Worm (Caenorhabditis elegans) whole organism, early embryonic: ENCODE measurements around the gene ztf-7.

Experiments
- B0310.2 ChIP-seq: sonication (generic microtip); optimal IDR thresholded peaks from 2 replicates; lab custom pipeline; 2016; ENCODE audit warnings: mild to moderate bottlenecking, missing genetic modification characterization, missing compliant biosample characterization
- F13C5.2 ChIP-seq: sonication (generic microtip); optimal IDR thresholded peaks from 2 replicates; lab custom pipeline; 2017; ENCODE audit warnings: mild to moderate bottlenecking, missing genetic modification characterization, inconsistent platforms, missing compliant biosample characterization
- aly-1 ChIP-seq: sonication (generic microtip); optimal IDR thresholded peaks from 2 replicates; lab custom pipeline; 2016; ENCODE audit warnings: missing genetic modification characterization, missing compliant biosample characterization
- ama-1 ChIP-seq: fragments of 150-350 bp; optimal IDR thresholded peaks from 2 replicates; lab custom pipeline; 2014
- ceh-13 ChIP-seq: fragments of 200-800 bp; sonication (Bioruptor generic); optimal IDR thresholded peaks from 2 replicates; lab custom pipeline; 2018; ENCODE audit warnings: mild to moderate bottlenecking, missing genetic modification characterization, missing compliant biosample characterization
- ceh-36 ChIP-seq: sonication (generic microtip); optimal IDR thresholded peaks from 2 replicates; lab custom pipeline; 2016; ENCODE audit warnings: missing genetic modification characterization, inconsistent platforms, missing compliant biosample characterization
- ets-7 ChIP-seq: sonication (generic microtip); optimal IDR thresholded peaks from 2 replicates; lab custom pipeline; 2016; ENCODE audit warnings: missing genotype, missing genetic modification characterization, missing compliant biosample characterization
- flt-1 ChIP-seq: fragments of 200-800 bp; sonication (Bioruptor generic); IDR thresholded peaks from 2 replicates; pipeline ENCODE4 v1.3.6; 2022; ENCODE audit warnings: missing genetic modification characterization, missing compliant biosample characterization
- hmbx-1 ChIP-seq: sonication (generic microtip); optimal IDR thresholded peaks from 2 replicates; lab custom pipeline; 2016; ENCODE audit warnings: mild to moderate bottlenecking, missing genetic modification characterization, missing compliant biosample characterization
- hmg-4 ChIP-seq: fragments of 200-800 bp; sonication (Bioruptor generic); optimal IDR thresholded peaks from 2 replicates; lab custom pipeline; 2018; ENCODE audit warnings: mild to moderate bottlenecking, missing genetic modification characterization, missing compliant biosample characterization
- hnd-1 ChIP-seq: sonication (generic microtip); optimal IDR thresholded peaks from 2 replicates; lab custom pipeline; 2016; ENCODE audit warnings: missing genetic modification characterization, missing compliant biosample characterization
- pes-1 ChIP-seq: fragments of 200-800 bp; sonication (Bioruptor generic); IDR thresholded peaks from 2 replicates; pipeline ENCODE4 v1.3.6; 2022; ENCODE audit warnings: missing genetic modification reagents, missing genetic modification characterization, missing compliant biosample characterization
- scrt-1 ChIP-seq: fragments of 200-800 bp; sonication (Bioruptor generic); IDR thresholded peaks from 2 replicates; pipeline ENCODE4 v1.3.6; 2022; ENCODE audit warnings: missing genetic modification characterization, missing compliant biosample characterization
- sea-1 ChIP-seq: fragments of 200-800 bp; sonication (Bioruptor generic); conservative IDR thresholded peaks from 2 replicates; pipeline ENCODE4 v1.3.6; 2022; ENCODE audit warnings: missing genetic modification characterization, missing compliant biosample characterization
- tbx-11 ChIP-seq: fragments of 200-800 bp; sonication (Bioruptor generic); IDR thresholded peaks from 2 replicates; pipeline ENCODE4 v1.3.6; 2022; ENCODE audit warnings: missing genetic modification characterization, missing compliant biosample characterization
- tbx-37 ChIP-seq: fragments of 200-800 bp; sonication (Bioruptor generic); conservative IDR thresholded peaks from 2 replicates; pipeline ENCODE4 v1.3.6; 2022; ENCODE audit warnings: missing genetic modification reagents, missing genetic modification characterization, missing compliant biosample characterization
- tra-4 ChIP-seq: sonication (generic microtip); optimal IDR thresholded peaks from 2 replicates; lab custom pipeline; 2017; ENCODE audit warnings: missing genetic modification characterization, missing compliant biosample characterization

Gene ztf-7

ce11 chrV:9789657-9790261 lies at the start of gene ztf-7:
Gene ztf-7 (minus strand): TSS chrV:9789707.
- TF ChIP-seq hmbx-1 (tag; lab: Kevin White, UChicago) (no peak), F13C5.2 (tag; lab: Kevin White, UChicago) (peak; percentile 46)

DNA sequence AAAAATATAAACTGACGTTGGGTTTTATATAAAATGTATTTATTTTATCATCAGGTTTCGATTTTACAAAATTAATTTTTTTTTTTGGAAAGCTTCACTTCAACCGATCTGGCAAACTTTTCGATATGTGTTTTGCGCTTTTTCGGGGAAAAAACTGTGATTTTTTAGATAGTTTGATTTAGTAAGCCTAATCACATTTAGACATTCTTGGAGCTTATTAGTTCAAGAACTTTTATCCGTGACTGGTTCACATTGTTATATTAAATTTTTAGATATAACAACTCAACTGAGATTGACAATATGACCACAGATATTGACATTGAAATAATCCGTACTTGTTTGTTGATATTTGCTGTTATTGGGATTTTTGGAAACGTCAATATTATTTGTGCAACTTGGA lies 48.2 kb upstream of the ztf-7 start, which contains the start of gene srsx-21:
TSS of gene srsx-21 (plus strand) at position 301 of the 400 bp plus-strand sequence.
- TF ChIP-seq hnd-1 (tag; lab: Kevin White, UChicago) (no peak), scrt-1 (GFP tag; lab: Robert Waterston, UW) (no peak), tbx-37 (GFP tag; lab: Robert Waterston, UW) (no peak), hmg-4 (GFP tag; lab: Kevin White, UChicago) (no peak), tbx-11 (no peak), ceh-13 (GFP tag; lab: Kevin White, UChicago) (no peak), tra-4 (tag; lab: Kevin White, UChicago) (no peak), ceh-36 (tag; lab: Kevin White, UChicago) (no peak)

- TF ChIP-seq F13C5.2 (tag; lab: Kevin White, UChicago) (no peak), ceh-36 (tag; lab: Kevin White, UChicago) (no peak), hmbx-1 (tag; lab: Kevin White, UChicago) (no peak), hmg-4 (GFP tag; lab: Kevin White, UChicago) (no peak), pes-1 (GFP tag; lab: Robert Waterston, UW) (no peak), tbx-37 (GFP tag; lab: Robert Waterston, UW) (no peak), flt-1 (no peak)
Observed at ce11 chrV:9835945-9836344, 46.4 kb upstream of the ztf-7 start, which contains the start of gene sru-38. Gene sru-38 (minus strand): TSS chrV:9836045.

- TF ChIP-seq B0310.2 (tag; lab: Kevin White, UChicago): no peak
- no peak for TF ChIP-seq aly-1 (tag; lab: Kevin White, UChicago)
- no peak for TF ChIP-seq ceh-36 (tag; lab: Kevin White, UChicago)
- TF ChIP-seq scrt-1 (GFP tag; lab: Robert Waterston, UW): no peak
- TF ChIP-seq ama-1 (lab: Kevin White, UChicago): no peak
- no peak for TF ChIP-seq hmbx-1 (tag; lab: Kevin White, UChicago)
- no peak for TF ChIP-seq sea-1 (GFP tag; lab: Robert Waterston, UW)
- no peak for TF ChIP-seq tbx-37 (GFP tag; lab: Robert Waterston, UW)
- no peak for TF ChIP-seq pes-1 (GFP tag; lab: Robert Waterston, UW)
- TF ChIP-seq tra-4 (tag; lab: Kevin White, UChicago): no peak
- no peak for TF ChIP-seq hnd-1 (tag; lab: Kevin White, UChicago)
- TF ChIP-seq ceh-13 (GFP tag; lab: Kevin White, UChicago): no peak
- TF ChIP-seq F13C5.2 (tag; lab: Kevin White, UChicago): no peak
- TF ChIP-seq tbx-11: no peak
Observed at ce11 chrV:9833900-9834299, 44.4 kb upstream of the ztf-7 start, which contains the start of gene sru-40. Gene sru-40 (minus strand): TSS chrV:9834000.

DNA sequence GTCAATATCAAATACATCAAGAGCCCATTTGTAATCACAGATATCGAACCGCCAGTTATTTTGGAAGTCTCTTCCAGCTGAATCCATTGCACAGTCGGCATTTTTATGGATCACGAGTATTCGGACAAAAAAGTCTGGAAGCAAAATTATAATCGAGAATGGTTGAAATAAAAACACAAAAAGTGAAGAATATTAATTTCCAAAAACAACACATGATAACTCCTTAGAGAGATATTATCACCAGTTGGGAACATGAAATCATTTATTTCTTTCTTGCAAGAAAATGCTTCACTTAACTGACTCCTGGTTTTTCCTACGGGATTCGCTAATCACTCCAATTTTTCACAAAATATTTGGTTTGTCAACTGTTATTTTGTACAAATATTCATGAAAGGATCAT lies 34.6 kb upstream of the ztf-7 start, which contains the start of gene str-2:
TSS of gene str-2 (minus strand) at position 101 of the 400 bp plus-strand sequence.
- TF ChIP-seq ama-1 (lab: Kevin White, UChicago) (no peak), aly-1 (tag; lab: Kevin White, UChicago) (no peak)

DNA sequence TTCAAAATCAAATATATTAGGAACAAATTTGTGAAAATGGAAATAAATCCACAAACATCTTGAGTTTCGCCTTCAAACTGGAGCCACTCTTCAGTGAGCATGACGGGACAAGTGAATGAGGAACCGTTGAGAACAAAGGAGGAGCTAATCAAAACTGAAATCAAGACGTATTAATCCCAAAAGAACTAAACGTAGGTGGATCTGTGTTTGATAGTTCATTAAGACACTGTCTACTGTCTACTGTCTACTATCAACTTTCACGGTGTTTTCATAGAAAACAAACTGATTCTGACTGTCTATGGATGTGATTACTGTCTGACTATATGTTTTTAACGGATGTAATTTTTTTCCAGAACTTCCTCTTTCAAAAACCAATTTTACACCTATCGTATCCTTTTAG lies 32.2 kb upstream of the ztf-7 start, which contains the start of gene str-193:
TSS of gene str-193 (minus strand) at position 101 of the 400 bp plus-strand sequence.
- TF ChIP-seq B0310.2 (tag; lab: Kevin White, UChicago): no peak
- TF ChIP-seq scrt-1 (GFP tag; lab: Robert Waterston, UW): no peak
- TF ChIP-seq hnd-1 (tag; lab: Kevin White, UChicago): no peak
- TF ChIP-seq tra-4 (tag; lab: Kevin White, UChicago): no peak
- TF ChIP-seq hmbx-1 (tag; lab: Kevin White, UChicago): no peak
- no peak for TF ChIP-seq aly-1 (tag; lab: Kevin White, UChicago)
- no peak for TF ChIP-seq tbx-11
- TF ChIP-seq tbx-37 (GFP tag; lab: Robert Waterston, UW): no peak
- no peak for TF ChIP-seq F13C5.2 (tag; lab: Kevin White, UChicago)
- TF ChIP-seq ceh-13 (GFP tag; lab: Kevin White, UChicago): no peak
- no peak for TF ChIP-seq ets-7 (tag; lab: Kevin White, UChicago)
- no peak for TF ChIP-seq sea-1 (GFP tag; lab: Robert Waterston, UW)

ce11 chrV:9816390-9816789 lies 26.9 kb upstream of the ztf-7 start, which contains the start of gene sru-31:
Gene sru-31 (plus strand): TSS chrV:9816690.
- TF ChIP-seq tbx-37 (GFP tag; lab: Robert Waterston, UW): no peak
- TF ChIP-seq B0310.2 (tag; lab: Kevin White, UChicago): no peak
- no peak for TF ChIP-seq hmg-4 (GFP tag; lab: Kevin White, UChicago)
- no peak for TF ChIP-seq scrt-1 (GFP tag; lab: Robert Waterston, UW)
- no peak for TF ChIP-seq F13C5.2 (tag; lab: Kevin White, UChicago)
- TF ChIP-seq ets-7 (tag; lab: Kevin White, UChicago): no peak
- TF ChIP-seq ceh-36 (tag; lab: Kevin White, UChicago): no peak
- no peak for TF ChIP-seq tbx-11
- no peak for TF ChIP-seq sea-1 (GFP tag; lab: Robert Waterston, UW)
- TF ChIP-seq hmbx-1 (tag; lab: Kevin White, UChicago): no peak
- no peak for TF ChIP-seq ama-1 (lab: Kevin White, UChicago)
- TF ChIP-seq pes-1 (GFP tag; lab: Robert Waterston, UW): no peak
- no peak for TF ChIP-seq hnd-1 (tag; lab: Kevin White, UChicago)
- TF ChIP-seq aly-1 (tag; lab: Kevin White, UChicago): no peak
- TF ChIP-seq flt-1: no peak
